Fruit fly (Drosophila melanogaster) whole organism, prepupa: ENCODE data around the gene Dph1.

ENCODE experiments used
- Blimp-1 ChIP-seq: fragments of 200-800 bp; sonication (Bioruptor generic); optimal IDR thresholded peaks from 3 replicates; lab custom pipeline; 2017; ENCODE audit warnings: missing biosample characterization, missing genetic modification characterization, mild to moderate bottlenecking, moderate library complexity, missing genetic modification reagents
- CG10631 ChIP-seq: fragments of 200-800 bp; sonication (Bioruptor generic); optimal IDR thresholded peaks from 2 replicates; lab custom pipeline; 2016; ENCODE audit warnings: missing biosample characterization, missing genetic modification characterization
- CG11294 ChIP-seq: fragments of 200-800 bp; sonication (Bioruptor generic); IDR thresholded peaks from 2 replicates; pipeline ENCODE4 v1.3.6; 2022; ENCODE audit warnings: missing biosample characterization, missing genetic modification characterization
- CG11762 ChIP-seq: fragments of 200-800 bp; sonication (Bioruptor generic); optimal IDR thresholded peaks from 3 replicates; lab custom pipeline; 2016; ENCODE audit warnings: missing biosample characterization, missing genetic modification characterization; ENCODE audit not compliant: insufficient read depth
- CG11902 ChIP-seq: fragments of 200-800 bp; sonication (Bioruptor generic); optimal IDR thresholded peaks from 3 replicates; lab custom pipeline; 2016; ENCODE audit warnings: missing biosample characterization, missing genetic modification characterization
- CG15336 ChIP-seq: fragments of 200-800 bp; sonication (Bioruptor generic); IDR thresholded peaks from 2 replicates; pipeline ENCODE4 v1.3.6; 2022; ENCODE audit warnings: missing biosample characterization, missing genetic modification characterization
- CG1621 ChIP-seq: fragments of 200-800 bp; sonication (Bioruptor generic); optimal IDR thresholded peaks from 3 replicates; lab custom pipeline; 2018; ENCODE audit warnings: missing biosample characterization, mild to moderate bottlenecking, missing genetic modification characterization
- CG16779 ChIP-seq: fragments of 200-800 bp; sonication (Bioruptor generic); optimal IDR thresholded peaks from 3 replicates; lab custom pipeline; 2017; ENCODE audit warnings: missing biosample characterization, mild to moderate bottlenecking, missing genetic modification characterization
- CG31627 ChIP-seq: fragments of 200-800 bp; sonication (Bioruptor generic); optimal IDR thresholded peaks from 3 replicates; lab custom pipeline; 2016; ENCODE audit warnings: missing biosample characterization, missing genetic modification characterization
- CG32006 ChIP-seq: fragments of 200-800 bp; sonication (Bioruptor generic); optimal IDR thresholded peaks from 3 replicates; lab custom pipeline; 2017; ENCODE audit warnings: missing biosample characterization, mild to moderate bottlenecking, missing genetic modification characterization
- CG34406 ChIP-seq: fragments of 200-800 bp; sonication (Bioruptor generic); optimal IDR thresholded peaks from 3 replicates; lab custom pipeline; 2016; ENCODE audit warnings: missing biosample characterization, missing genetic modification characterization
- CG3919 ChIP-seq: fragments of 200-800 bp; sonication (Bioruptor generic); optimal IDR thresholded peaks from 3 replicates; lab custom pipeline; 2016; ENCODE audit warnings: missing biosample characterization, missing genetic modification characterization
- CG4318 ChIP-seq: fragments of 200-800 bp; sonication (Bioruptor generic); optimal IDR thresholded peaks from 3 replicates; lab custom pipeline; 2017; ENCODE audit warnings: missing biosample characterization, mild to moderate bottlenecking, missing genetic modification characterization
- CG6163 ChIP-seq: fragments of 200-800 bp; sonication (Bioruptor generic); IDR thresholded peaks from 3 replicates; pipeline ENCODE4 v1.3.6; 2022; ENCODE audit warnings: missing biosample characterization, missing genetic modification characterization
- CG6792 ChIP-seq: fragments of 200-800 bp; sonication (Bioruptor generic); optimal IDR thresholded peaks from 3 replicates; lab custom pipeline; 2016; ENCODE audit warnings: missing biosample characterization, missing genetic modification characterization
- CG6808 ChIP-seq: fragments of 200-800 bp; sonication (Bioruptor generic); optimal IDR thresholded peaks from 3 replicates; lab custom pipeline; 2017; ENCODE audit warnings: missing biosample characterization, missing genetic modification characterization, mild to moderate bottlenecking, moderate library complexity, missing genetic modification reagents
- CG6854 ChIP-seq: fragments of 200-800 bp; sonication (Bioruptor generic); optimal IDR thresholded peaks from 2 replicates; lab custom pipeline; 2017; ENCODE audit warnings: missing biosample characterization, mild to moderate bottlenecking, missing genetic modification characterization
- CG7368 ChIP-seq: fragments of 200-800 bp; sonication (Bioruptor generic); optimal IDR thresholded peaks from 3 replicates; lab custom pipeline; 2016; ENCODE audit warnings: missing biosample characterization, missing genetic modification characterization
- CG8119 ChIP-seq: fragments of 200-800 bp; sonication (Bioruptor generic); IDR thresholded peaks from 3 replicates; pipeline ENCODE4 v1.3.6; 2022; ENCODE audit warnings: missing biosample characterization, missing genetic modification characterization
- CG8319 ChIP-seq: fragments of 200-800 bp; sonication (Bioruptor generic); optimal IDR thresholded peaks from 3 replicates; lab custom pipeline; 2016; ENCODE audit warnings: missing biosample characterization, missing genetic modification characterization
- CG8632 ChIP-seq: fragments of 200-800 bp; sonication (Bioruptor generic); optimal IDR thresholded peaks from 3 replicates; lab custom pipeline; 2016; ENCODE audit warnings: missing biosample characterization, missing genetic modification characterization
- CG9139 ChIP-seq: fragments of 200-800 bp; sonication (Bioruptor generic); optimal IDR thresholded peaks from 3 replicates; lab custom pipeline; 2017; ENCODE audit warnings: missing biosample characterization, mild to moderate bottlenecking, missing genetic modification characterization
- Eip75B ChIP-seq: fragments of 200-800 bp; sonication (Bioruptor generic); optimal IDR thresholded peaks from 3 replicates; lab custom pipeline; 2016; ENCODE audit warnings: missing biosample characterization, missing genetic modification characterization
- Eip78C ChIP-seq: fragments of 200-800 bp; sonication (Bioruptor generic); peaks from one replicate; lab custom pipeline; 2016; ENCODE audit warnings: missing biosample characterization, missing genetic modification characterization
- Eip93F ChIP-seq: fragments of 200-800 bp; sonication (Bioruptor generic); optimal IDR thresholded peaks from 2 replicates; lab custom pipeline; 2016; ENCODE audit warnings: missing biosample characterization, mild to moderate bottlenecking, missing genetic modification characterization
- Gug ChIP-seq: fragments of 200-800 bp; sonication (Bioruptor generic); IDR thresholded peaks from 2 replicates; pipeline ENCODE4 v1.3.6; 2022; ENCODE audit warnings: missing biosample characterization, missing genetic modification characterization
- Hr4 ChIP-seq: fragments of 200-800 bp; sonication (Bioruptor generic); optimal IDR thresholded peaks from 3 replicates; lab custom pipeline; 2016; ENCODE audit warnings: missing biosample characterization, missing genetic modification characterization
- Lpt ChIP-seq: fragments of 200-800 bp; sonication (Bioruptor generic); optimal IDR thresholded peaks from 3 replicates; lab custom pipeline; 2016; ENCODE audit warnings: missing biosample characterization, missing genetic modification characterization
- Met ChIP-seq: fragments of 200-800 bp; sonication (Bioruptor generic); optimal IDR thresholded peaks from 3 replicates; lab custom pipeline; 2016; ENCODE audit warnings: missing biosample characterization, missing genetic modification characterization
- OdsH ChIP-seq: fragments of 200-800 bp; sonication (Bioruptor generic); optimal IDR thresholded peaks from 3 replicates; lab custom pipeline; 2016; ENCODE audit warnings: missing biosample characterization, missing genetic modification characterization
- Smox ChIP-seq: fragments of 200-800 bp; sonication (Bioruptor generic); optimal IDR thresholded peaks from 3 replicates; lab custom pipeline; 2016; ENCODE audit warnings: missing biosample characterization, missing genetic modification characterization
- Sox102F ChIP-seq: fragments of 200-800 bp; sonication (Bioruptor generic); optimal IDR thresholded peaks from 2 replicates; lab custom pipeline; 2016; ENCODE audit warnings: missing biosample characterization, mild to moderate bottlenecking, missing genetic modification characterization
- Sox14 ChIP-seq: fragments of 200-800 bp; sonication (Bioruptor generic); optimal IDR thresholded peaks from 3 replicates; lab custom pipeline; 2016; ENCODE audit warnings: missing biosample characterization, missing genetic modification characterization
- Sox15 ChIP-seq: fragments of 200-800 bp; sonication (Bioruptor generic); optimal IDR thresholded peaks from 3 replicates; lab custom pipeline; 2016; ENCODE audit warnings: missing biosample characterization, missing genetic modification characterization
- achi ChIP-seq: fragments of 200-800 bp; sonication (Bioruptor generic); optimal IDR thresholded peaks from 3 replicates; lab custom pipeline; 2016; ENCODE audit warnings: missing biosample characterization, missing genetic modification characterization
- acj6 ChIP-seq: fragments of 200-800 bp; sonication (Bioruptor generic); optimal IDR thresholded peaks from 3 replicates; lab custom pipeline; 2016; ENCODE audit warnings: missing biosample characterization, missing genetic modification characterization
- cyc ChIP-seq: fragments of 200-800 bp; sonication (Bioruptor generic); optimal IDR thresholded peaks from 3 replicates; lab custom pipeline; 2016; ENCODE audit warnings: missing biosample characterization, missing genetic modification characterization
- dac ChIP-seq: fragments of 200-800 bp; sonication (Bioruptor generic); optimal IDR thresholded peaks from 2 replicates; lab custom pipeline; 2017; ENCODE audit warnings: missing biosample characterization, mild to moderate bottlenecking, missing genetic modification characterization
- dsx ChIP-seq: fragments of 200-800 bp; optimal IDR thresholded peaks from 3 replicates; lab custom pipeline; 2019; ENCODE audit warnings: missing biosample characterization, mild to moderate bottlenecking, missing genetic modification characterization, moderate library complexity; ENCODE audit not compliant: poor library complexity, severe bottlenecking
- eg ChIP-seq: fragments of 200-800 bp; sonication (Bioruptor generic); IDR thresholded peaks from 3 replicates; pipeline ENCODE4 v1.3.6; 2022; ENCODE audit warnings: missing biosample characterization, missing genetic modification characterization
- esn ChIP-seq: fragments of 200-800 bp; sonication (Bioruptor generic); optimal IDR thresholded peaks from 2 replicates; lab custom pipeline; 2016; ENCODE audit warnings: missing biosample characterization, mild to moderate bottlenecking, missing genetic modification characterization, moderate library complexity
- fd59A ChIP-seq: fragments of 200-800 bp; sonication (Bioruptor generic); optimal IDR thresholded peaks from 2 replicates; lab custom pipeline; 2017; ENCODE audit warnings: missing biosample characterization, mild to moderate bottlenecking, missing genetic modification characterization, missing genetic modification reagents
- fd85E ChIP-seq: fragments of 200-800 bp; sonication (Bioruptor generic); optimal IDR thresholded peaks from 3 replicates; lab custom pipeline; 2016; ENCODE audit warnings: missing biosample characterization, missing genetic modification characterization
- fkh ChIP-seq: fragments of 200-800 bp; sonication (Bioruptor generic); optimal IDR thresholded peaks from 3 replicates; lab custom pipeline; 2017; ENCODE audit warnings: missing biosample characterization, mild to moderate bottlenecking, missing genetic modification characterization, moderate library complexity
- lz ChIP-seq: fragments of 200-800 bp; sonication (Bioruptor generic); optimal IDR thresholded peaks from 3 replicates; lab custom pipeline; 2016; ENCODE audit warnings: missing biosample characterization, missing genetic modification characterization
- pdm3 ChIP-seq: fragments of 200-800 bp; sonication (Bioruptor generic); optimal IDR thresholded peaks from 3 replicates; lab custom pipeline; 2016; ENCODE audit warnings: missing biosample characterization, missing genetic modification characterization
- salr ChIP-seq, 2 experiments: fragments of 200-800 bp; sonication (Bioruptor generic); optimal IDR thresholded peaks; 3 replicates each; lab custom pipeline; 2016 to 2018; ENCODE audit warnings: missing biosample characterization in 2 of 2, missing genetic modification characterization in 2 of 2, mild to moderate bottlenecking in 1 of 2
- ss ChIP-seq, 2 experiments: fragments of 200-800 bp; sonication (Bioruptor generic); optimal IDR thresholded peaks; 2 replicates in 1 of 2; 3 replicates in 1 of 2; lab custom pipeline; 2017 to 2018; ENCODE audit warnings: mild to moderate bottlenecking in 2 of 2, missing biosample characterization in 2 of 2, missing genetic modification characterization in 2 of 2, moderate library complexity in 1 of 2
- svp ChIP-seq: fragments of 200-800 bp; sonication (Bioruptor generic); peaks from one replicate; lab custom pipeline; 2016; ENCODE audit warnings: missing biosample characterization, missing genetic modification characterization
- topi ChIP-seq: fragments of 200-800 bp; sonication (Bioruptor generic); optimal IDR thresholded peaks from 3 replicates; lab custom pipeline; 2016; ENCODE audit warnings: missing biosample characterization, missing genetic modification characterization
- vri ChIP-seq: fragments of 200-800 bp; sonication (Bioruptor generic); optimal IDR thresholded peaks from 3 replicates; lab custom pipeline; 2016; ENCODE audit warnings: missing biosample characterization, mild to moderate bottlenecking, missing genetic modification characterization

The Dph1 gene

DNA sequence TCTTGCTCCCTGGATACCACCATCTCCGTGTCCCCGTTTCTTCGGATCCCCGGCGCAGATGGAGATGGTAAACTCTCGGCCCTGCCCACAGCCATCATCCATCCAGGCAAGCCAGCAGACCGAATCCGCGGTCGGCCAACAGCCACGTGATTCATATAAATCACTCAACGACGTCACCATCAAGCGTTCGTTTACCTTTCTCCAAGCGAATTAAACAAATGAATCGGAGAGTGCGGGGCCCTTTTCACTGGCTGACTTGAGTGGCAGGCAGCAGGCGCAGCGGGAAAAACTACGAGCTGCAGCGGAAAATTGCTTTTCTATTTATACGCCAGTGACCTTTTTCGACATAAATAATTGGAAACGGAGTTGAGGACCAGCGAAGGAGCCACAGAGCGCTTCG is 6.8 kb upstream of the Dph1 start:
- TF ChIP-seq dsx (GFP tag; lab: Kevin White, UChicago), result no peak
- TF ChIP-seq Lpt (GFP tag; lab: Kevin White, UChicago), result peak; percentile 30
- TF ChIP-seq CG8632 (GFP tag; lab: Kevin White, UChicago), result no peak

dm6 chr3L:11701649-11702048 is 4.9 kb upstream of the Dph1 start:
- TF ChIP-seq CG10631, result no peak
- no peak for TF ChIP-seq fkh (GFP tag; lab: Kevin White, UChicago)
- no peak for TF ChIP-seq CG16779
- no peak for TF ChIP-seq CG7368 (GFP tag; lab: Kevin White, UChicago)
- TF ChIP-seq CG6808 (GFP tag; lab: Kevin White, UChicago), result no peak
- no peak for TF ChIP-seq vri (GFP tag; lab: Kevin White, UChicago)
- TF ChIP-seq esn (GFP tag; lab: Kevin White, UChicago), result no peak
- TF ChIP-seq ss (GFP tag; optimal IDR thresholded peaks at IDR 0.05; lab: Kevin White, UChicago), result no peak
- no peak; the same call in 2 of the 3 replicates for TF ChIP-seq eg (GFP tag; lab: Robert Waterston, UW)
- TF ChIP-seq CG9139 (GFP tag; lab: Kevin White, UChicago), result no peak
- no peak for TF ChIP-seq CG8632 (GFP tag; lab: Kevin White, UChicago)
- no peak for TF ChIP-seq CG6792 (GFP tag; lab: Kevin White, UChicago)
- no peak for TF ChIP-seq Blimp-1 (GFP tag; lab: Kevin White, UChicago)
- TF ChIP-seq Sox14 (GFP tag; lab: Kevin White, UChicago), result no peak
- no peak for TF ChIP-seq CG11902 (GFP tag; lab: Kevin White, UChicago)
- TF ChIP-seq lz (GFP tag; lab: Kevin White, UChicago), result no peak
- no peak for TF ChIP-seq topi (GFP tag; lab: Kevin White, UChicago)
- no peak for TF ChIP-seq Sox15 (GFP tag; lab: Kevin White, UChicago)
- TF ChIP-seq dac (GFP tag; lab: Kevin White, UChicago), result peak; percentile 10
- peak; percentile 28 for TF ChIP-seq Lpt (GFP tag; lab: Kevin White, UChicago)
- TF ChIP-seq acj6 (GFP tag; lab: Kevin White, UChicago), result no peak
- TF ChIP-seq svp (GFP tag; lab: Kevin White, UChicago), result no peak
- TF ChIP-seq CG6163 (GFP tag; lab: Robert Waterston, UW), result peak; percentile 28; the same call in 1 of the 3 replicates
- TF ChIP-seq CG11294 (GFP tag; lab: Robert Waterston, UW), result no peak
- TF ChIP-seq Smox, result no peak
- TF ChIP-seq CG8319 (GFP tag; lab: Kevin White, UChicago), result no peak
- peak; percentile 34 for TF ChIP-seq Hr4
- no peak for TF ChIP-seq achi (GFP tag; lab: Kevin White, UChicago)
- TF ChIP-seq Sox102F (GFP tag; lab: Kevin White, UChicago), result no peak
- TF ChIP-seq Eip75B (GFP tag; lab: Kevin White, UChicago), result no peak
- no peak for TF ChIP-seq CG31627 (GFP tag; lab: Kevin White, UChicago)
- TF ChIP-seq fd85E, result no peak
- TF ChIP-seq CG34406 (GFP tag; lab: Kevin White, UChicago), result no peak
- no peak for TF ChIP-seq salr (GFP tag; optimal IDR thresholded peaks at IDR 0.05; lab: Kevin White, UChicago)
- peak; percentile 79 for TF ChIP-seq Eip78C
- peak; percentile 60 for TF ChIP-seq CG32006
- TF ChIP-seq Eip93F (GFP tag; lab: Kevin White, UChicago), result no peak
- TF ChIP-seq CG3919 (GFP tag; lab: Kevin White, UChicago), result no peak
- TF ChIP-seq Gug (GFP tag; lab: Robert Waterston, UW), result no peak
- TF ChIP-seq pdm3 (GFP tag; lab: Kevin White, UChicago), result no peak
- no peak for TF ChIP-seq Met (GFP tag; lab: Kevin White, UChicago)
- peak; percentile 65 for TF ChIP-seq CG15336
- peak; percentile 70 for TF ChIP-seq CG8119 (GFP tag; lab: Robert Waterston, UW)
- no peak for TF ChIP-seq OdsH
- TF ChIP-seq cyc (GFP tag; lab: Kevin White, UChicago), result no peak
- no peak for TF ChIP-seq CG1621
- no peak for TF ChIP-seq fd59A (GFP tag; lab: Kevin White, UChicago)
- no peak for TF ChIP-seq CG11762 (GFP tag; lab: Kevin White, UChicago)
- TF ChIP-seq CG6854 (GFP tag; lab: Kevin White, UChicago), result no peak
- TF ChIP-seq CG4318 (GFP tag; lab: Kevin White, UChicago), result no peak
